Worm (Caenorhabditis elegans): ENCODE data around the gene ntr-2.

DNA sequence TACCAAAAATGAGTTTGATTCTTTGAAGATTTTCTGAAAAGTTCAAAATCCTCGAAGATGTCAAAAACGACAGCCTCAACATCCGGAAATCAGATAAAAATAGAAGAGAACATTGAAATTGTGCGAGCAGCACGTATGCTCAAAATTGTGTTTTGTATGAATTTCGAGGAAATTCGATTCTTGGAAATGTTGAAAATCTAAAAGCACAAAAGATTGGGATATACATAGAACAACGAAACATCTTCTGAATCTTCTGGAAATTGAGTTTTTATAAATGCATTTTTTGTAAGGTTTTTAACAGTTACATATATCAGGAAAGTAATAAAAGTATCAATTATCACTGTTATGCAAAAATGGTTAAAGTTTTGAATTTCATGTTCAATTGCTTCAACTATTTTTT, 18.1 kb downstream of the ntr-2 start:
- no peak for TF ChIP-seq lin-39 (tag; optimal IDR thresholded peaks at IDR 0.05)
- TF ChIP-seq jun-1 (tag; optimal IDR thresholded peaks at IDR 0.05) = no peak
- TF ChIP-seq pqm-1 (tag; optimal IDR thresholded peaks at IDR 0.05) = no peak
- no peak for TF ChIP-seq ceh-82 (tag; optimal IDR thresholded peaks at IDR 0.05)
